Worm (Caenorhabditis elegans) whole organism, L3 larva: ENCODE results near the gene srh-295.

ENCODE experiments used
- R02D3.7 ChIP-seq: fragments of 150-350 bp; optimal IDR thresholded peaks from 2 replicates; lab custom pipeline; 2014; ENCODE audit warnings: missing biosample characterization, missing genetic modification characterization
- ZK546.5 ChIP-seq: sonication (generic microtip); optimal IDR thresholded peaks from 2 replicates; lab custom pipeline; 2017; ENCODE audit warnings: missing biosample characterization, missing genetic modification characterization
- aly-2 ChIP-seq: fragments of 150-350 bp; optimal IDR thresholded peaks from 2 replicates; lab custom pipeline; 2014; ENCODE audit warnings: missing biosample characterization, missing genetic modification characterization
- ceh-16 ChIP-seq: sonication (generic microtip); optimal IDR thresholded peaks from 2 replicates; lab custom pipeline; 2017; ENCODE audit warnings: missing biosample characterization, missing genetic modification characterization
- ceh-82 ChIP-seq: fragments of 150-350 bp; optimal IDR thresholded peaks from 2 replicates; lab custom pipeline; 2014; ENCODE audit warnings: missing biosample characterization, missing genetic modification characterization
- ceh-9 ChIP-seq: sonication (generic microtip); optimal IDR thresholded peaks from 2 replicates; lab custom pipeline; 2018; ENCODE audit warnings: missing biosample characterization, missing genetic modification characterization
- daf-12 ChIP-seq: fragments of 150-350 bp; optimal IDR thresholded peaks from 2 replicates; lab custom pipeline; 2014; ENCODE audit warnings: missing biosample characterization, missing genetic modification reagents, missing genetic modification characterization
- egl-27 ChIP-seq: sonication (generic microtip); optimal IDR thresholded peaks from 4 replicates; lab custom pipeline; 2017; ENCODE audit warnings: missing biosample characterization, missing genetic modification reagents, missing genetic modification characterization
- egl-5 ChIP-seq: fragments of 150-350 bp; optimal IDR thresholded peaks from 2 replicates; lab custom pipeline; 2017; ENCODE audit warnings: missing biosample characterization, missing genetic modification reagents, missing genetic modification characterization, inconsistent platforms
- elt-1 ChIP-seq: fragments of 150-350 bp; optimal IDR thresholded peaks from 2 replicates; lab custom pipeline; 2014; ENCODE audit warnings: missing biosample characterization, missing genetic modification characterization
- elt-2 ChIP-seq: sonication (generic microtip); optimal IDR thresholded peaks from 2 replicates; lab custom pipeline; 2016; ENCODE audit warnings: missing genetic modification reagents, mild to moderate bottlenecking, missing genetic modification characterization, missing compliant biosample characterization
- elt-3 ChIP-seq, 3 experiments: fragments of 150-350 bp in 1 of 3; sonication (generic microtip) in 2 of 3; optimal IDR thresholded peaks; 2 replicates in 2 of 3; 4 replicates in 1 of 3; lab custom pipeline; 2014 to 2017; ENCODE audit warnings: missing biosample characterization in 3 of 3, missing genetic modification characterization in 3 of 3
- eor-1 ChIP-seq, 2 experiments: fragments of 150-350 bp; optimal IDR thresholded peaks; 2 replicates each; lab custom pipeline; 2014 to 2018; ENCODE audit warnings: missing biosample characterization in 2 of 2, missing genetic modification characterization in 2 of 2
- fkh-10 ChIP-seq: sonication (generic microtip); optimal IDR thresholded peaks from 2 replicates; lab custom pipeline; 2017; ENCODE audit warnings: missing biosample characterization, missing genetic modification reagents, missing genetic modification characterization
- hmg-11 ChIP-seq: sonication (generic microtip); optimal IDR thresholded peaks from 2 replicates; lab custom pipeline; 2016; ENCODE audit warnings: missing genetic modification characterization, missing compliant biosample characterization
- jun-1 ChIP-seq: fragments of 150-350 bp; optimal IDR thresholded peaks from 2 replicates; lab custom pipeline; 2014; ENCODE audit warnings: missing biosample characterization, missing genetic modification reagents, missing genetic modification characterization
- lin-15B ChIP-seq: fragments of 150-350 bp; optimal IDR thresholded peaks from 2 replicates; lab custom pipeline; 2014; ENCODE audit warnings: missing biosample characterization, missing genetic modification characterization
- lin-39 ChIP-seq: fragments of 150-350 bp; optimal IDR thresholded peaks from 2 replicates; lab custom pipeline; 2018; ENCODE audit warnings: missing biosample characterization, missing genetic modification reagents, missing genetic modification characterization
- lsy-12 ChIP-seq: sonication (generic microtip); optimal IDR thresholded peaks from 2 replicates; lab custom pipeline; 2016; ENCODE audit warnings: mild to moderate bottlenecking, missing genetic modification characterization, missing compliant biosample characterization
- mdl-1 ChIP-seq: fragments of 150-350 bp; optimal IDR thresholded peaks from 2 replicates; lab custom pipeline; 2014; ENCODE audit warnings: missing biosample characterization, missing genetic modification characterization
- mml-1 ChIP-seq: fragments of 150-350 bp; sonication (generic microtip); optimal IDR thresholded peaks from 3 replicates; lab custom pipeline; 2014; ENCODE audit warnings: missing biosample characterization, missing genetic modification characterization
- nfya-1 ChIP-seq: sonication (generic microtip); optimal IDR thresholded peaks from 2 replicates; lab custom pipeline; 2017; ENCODE audit warnings: missing genetic modification characterization, mild to moderate bottlenecking, missing compliant biosample characterization, antibody characterized with exemption, moderate library complexity; ENCODE audit not compliant: insufficient read depth
- nhr-11 ChIP-seq: fragments of 150-350 bp; optimal IDR thresholded peaks from 2 replicates; lab custom pipeline; 2014; ENCODE audit warnings: missing biosample characterization, missing genetic modification characterization
- nhr-12 ChIP-seq: fragments of 150-350 bp; optimal IDR thresholded peaks from 2 replicates; lab custom pipeline; 2014; ENCODE audit warnings: missing biosample characterization, missing genetic modification characterization
- nhr-23 ChIP-seq: fragments of 150-350 bp; optimal IDR thresholded peaks from 2 replicates; lab custom pipeline; 2014; ENCODE audit warnings: missing biosample characterization, missing genetic modification reagents, missing genetic modification characterization
- nhr-25 ChIP-seq: sonication (generic microtip); optimal IDR thresholded peaks from 2 replicates; lab custom pipeline; 2017; ENCODE audit warnings: missing biosample characterization, missing genetic modification characterization
- nhr-28 ChIP-seq: fragments of 150-350 bp; optimal IDR thresholded peaks from 2 replicates; lab custom pipeline; 2014; ENCODE audit warnings: missing biosample characterization, missing genetic modification characterization
- nhr-67 ChIP-seq: fragments of 150-350 bp; optimal IDR thresholded peaks from 2 replicates; lab custom pipeline; 2014; ENCODE audit warnings: missing biosample characterization, missing genetic modification characterization
- nhr-76 ChIP-seq: fragments of 150-350 bp; sonication (generic microtip); optimal IDR thresholded peaks from 5 replicates; lab custom pipeline; 2014; ENCODE audit warnings: missing biosample characterization, missing genetic modification characterization
- nhr-77 ChIP-seq: fragments of 150-350 bp; optimal IDR thresholded peaks from 2 replicates; lab custom pipeline; 2014; ENCODE audit warnings: missing biosample characterization, missing genetic modification characterization
- pha-4 ChIP-seq: fragments of 150-350 bp; optimal IDR thresholded peaks from 2 replicates; lab custom pipeline; 2014; ENCODE audit warnings: missing biosample characterization, missing genetic modification reagents, missing genetic modification characterization
- pqm-1 ChIP-seq: fragments of 150-350 bp; optimal IDR thresholded peaks from 2 replicates; lab custom pipeline; 2017; ENCODE audit warnings: missing biosample characterization, missing genetic modification characterization, inconsistent platforms
- sea-2 ChIP-seq: fragments of 150-350 bp; sonication (generic microtip); optimal IDR thresholded peaks from 4 replicates; lab custom pipeline; 2014; ENCODE audit warnings: missing biosample characterization, missing genetic modification reagents, missing genetic modification characterization
- tbx-2 ChIP-seq: sonication (generic microtip); optimal IDR thresholded peaks from 2 replicates; lab custom pipeline; 2016; ENCODE audit warnings: mild to moderate bottlenecking, missing genetic modification characterization, missing compliant biosample characterization
- unc-39 ChIP-seq: sonication (generic microtip); optimal IDR thresholded peaks from 4 replicates; lab custom pipeline; 2017; ENCODE audit warnings: missing biosample characterization, missing genetic modification characterization
- unc-62 ChIP-seq: fragments of 150-350 bp; sonication (generic microtip); optimal IDR thresholded peaks from 4 replicates; lab custom pipeline; 2014; ENCODE audit warnings: missing biosample characterization, missing genetic modification reagents, missing genetic modification characterization
- zag-1 ChIP-seq: fragments of 150-350 bp; optimal IDR thresholded peaks from 2 replicates; lab custom pipeline; 2014; ENCODE audit warnings: missing biosample characterization, missing genetic modification characterization
- ztf-11 ChIP-seq: fragments of 150-350 bp; optimal IDR thresholded peaks from 2 replicates; lab custom pipeline; 2014; ENCODE audit warnings: missing biosample characterization, missing genetic modification characterization
- ztf-4 ChIP-seq: fragments of 150-350 bp; optimal IDR thresholded peaks from 2 replicates; lab custom pipeline; 2014; ENCODE audit warnings: missing biosample characterization, missing genetic modification characterization

The srh-295 gene

ce11 chrV:15369707-15370106 is 39.3 kb downstream of the srh-295 start, which contains the start of gene nhr-269:
TSS of gene nhr-269 (minus strand) at chrV:15369807.
- TF ChIP-seq nhr-77 (tag; lab: Kevin White, UChicago) (no peak), elt-3 (tag; optimal IDR thresholded peaks at IDR 0.05; lab: Kevin White, UChicago) (no peak), pqm-1 (no peak), ceh-82 (tag; lab: Kevin White, UChicago) (no peak), nhr-11 (tag; lab: Kevin White, UChicago) (no peak), lsy-12 (no peak), fkh-10 (GFP tag; lab: Kevin White, UChicago) (no peak), pha-4 (tag; lab: Kevin White, UChicago) (no peak), lin-15B (tag; lab: Kevin White, UChicago) (no peak), unc-62 (GFP tag; lab: Kevin White, UChicago) (no peak), ztf-4 (tag; lab: Kevin White, UChicago) (no peak), hmg-11 (no peak), daf-12 (tag; lab: Kevin White, UChicago) (no peak), nhr-67 (no peak), mml-1 (tag; lab: Kevin White, UChicago) (no peak), ztf-11 (no peak), aly-2 (no peak), tbx-2 (tag; lab: Kevin White, UChicago) (no peak), egl-5 (no peak)

- TF ChIP-seq hmg-11 = no peak
- no peak for TF ChIP-seq nhr-12 (tag; lab: Kevin White, UChicago)
- no peak for TF ChIP-seq unc-39
- TF ChIP-seq nhr-77 (tag; lab: Kevin White, UChicago) = no peak
- no peak for TF ChIP-seq nhr-25 (tag; lab: Kevin White, UChicago)
- no peak for TF ChIP-seq sea-2 (GFP tag; lab: Kevin White, UChicago)
- no peak for TF ChIP-seq ceh-16 (tag; lab: Kevin White, UChicago)
- no peak for TF ChIP-seq elt-1 (tag; lab: Kevin White, UChicago)
- no peak for TF ChIP-seq pha-4 (tag; lab: Kevin White, UChicago)
- no peak for TF ChIP-seq mdl-1 (tag; lab: Kevin White, UChicago)
- TF ChIP-seq nhr-23 (tag; lab: Kevin White, UChicago) = no peak
- no peak for TF ChIP-seq elt-3 (tag; optimal IDR thresholded peaks at IDR 0.05; lab: Kevin White, UChicago)
- TF ChIP-seq daf-12 (tag; lab: Kevin White, UChicago) = no peak
- no peak for TF ChIP-seq lin-15B (tag; lab: Kevin White, UChicago)
Measured at ce11 chrV:15376223-15376622, 45.8 kb downstream of the srh-295 start, which contains the start of gene srh-52. TSS of gene srh-52 (minus strand) at chrV:15376323.

- TF ChIP-seq fkh-10 (GFP tag; lab: Kevin White, UChicago) (no peak), mml-1 (tag; lab: Kevin White, UChicago) (no peak), daf-12 (tag; lab: Kevin White, UChicago) (no peak), pha-4 (tag; lab: Kevin White, UChicago) (no peak), nhr-77 (tag; lab: Kevin White, UChicago) (no peak), tbx-2 (tag; lab: Kevin White, UChicago) (no peak), R02D3.7 (tag; lab: Kevin White, UChicago) (no peak), zag-1 (tag; lab: Kevin White, UChicago) (no peak), lin-39 (tag; lab: Kevin White, UChicago) (no peak), ztf-11 (no peak), ZK546.5 (tag; lab: Kevin White, UChicago) (no peak), ceh-9 (tag; lab: Kevin White, UChicago) (no peak), hmg-11 (no peak), jun-1 (no peak), elt-2 (tag; lab: Kevin White, UChicago) (no peak), nhr-28 (tag; lab: Kevin White, UChicago) (no peak), egl-27 (tag; lab: Kevin White, UChicago) (no peak), nhr-67 (no peak), ceh-82 (tag; lab: Kevin White, UChicago) (no peak), nfya-1 (tag; lab: Kevin White, UChicago) (no peak)
Measured at ce11 chrV:15377903-15378302, 47.5 kb downstream of the srh-295 start, which contains the start of gene srh-122. TSS of gene srh-122 (minus strand) at chrV:15378003.

- TF ChIP-seq nhr-25 (tag; lab: Kevin White, UChicago) (no peak), eor-1 (tag; optimal IDR thresholded peaks at IDR 0.05; lab: Kevin White, UChicago) (no peak), nhr-23 (tag; lab: Kevin White, UChicago) (no peak), mdl-1 (tag; lab: Kevin White, UChicago) (no peak), nhr-67 (no peak), tbx-2 (tag; lab: Kevin White, UChicago) (no peak), elt-1 (tag; lab: Kevin White, UChicago) (no peak), nhr-77 (tag; lab: Kevin White, UChicago) (no peak), ztf-4 (tag; lab: Kevin White, UChicago) (no peak), lsy-12 (no peak), aly-2 (no peak), nhr-76 (no peak)
- TF ChIP-seq, all 47 proteins: peak for 0
Measured at ce11 chrV:15379817-15380216, 49.4 kb downstream of the srh-295 start, which contains the start of gene srh-251. TSS of gene srh-251 (minus strand) at chrV:15379917.
